Fruit fly (Drosophila melanogaster) whole organism: ENCODE measurements around the gene FucTB.

Source experiments
- CG8478 ChIP-seq: fragments of >200 bp; optimal IDR thresholded peaks from 2 replicates; lab custom pipeline; 2018; ENCODE audit warnings: inconsistent platforms
- Dll ChIP-seq: fragments of >200 bp; optimal IDR thresholded peaks from 2 replicates; lab custom pipeline; 2017
- usp ChIP-seq: fragments of >200 bp; optimal IDR thresholded peaks from 2 replicates; lab custom pipeline; 2017; ENCODE audit warnings: missing biosample characterization, missing genetic modification characterization, mixed read lengths

DNA sequence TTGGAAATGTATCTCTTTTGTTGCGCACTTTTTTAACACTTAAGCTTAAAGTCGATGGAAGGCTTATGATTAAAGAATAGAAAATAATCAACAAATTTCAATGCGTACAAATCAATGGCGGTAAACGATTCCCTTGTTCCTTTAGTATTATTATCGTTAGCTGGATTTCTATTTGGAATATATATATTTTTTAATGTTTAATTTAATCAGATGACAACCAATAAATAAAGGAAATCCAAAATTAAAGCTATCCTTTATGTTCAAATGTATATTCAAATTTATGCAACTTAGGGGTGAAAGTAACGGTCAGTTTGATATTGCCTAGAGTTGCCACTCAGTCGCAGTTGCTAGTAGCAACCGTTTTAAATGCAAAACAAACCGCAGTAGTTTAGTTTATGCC lies 4.2 kb upstream of the FucTB start, which contains the start of gene CG3769:
- no peak for TF ChIP-seq Dll (lab: Kevin White, UChicago)
- TF ChIP-seq usp (GFP tag; lab: Kevin White, UChicago) = no peak
- no peak for TF ChIP-seq CG8478 (lab: Kevin White, UChicago)
